Fruit fly (Drosophila melanogaster): ENCODE measurements around the gene CG6678.

DNA sequence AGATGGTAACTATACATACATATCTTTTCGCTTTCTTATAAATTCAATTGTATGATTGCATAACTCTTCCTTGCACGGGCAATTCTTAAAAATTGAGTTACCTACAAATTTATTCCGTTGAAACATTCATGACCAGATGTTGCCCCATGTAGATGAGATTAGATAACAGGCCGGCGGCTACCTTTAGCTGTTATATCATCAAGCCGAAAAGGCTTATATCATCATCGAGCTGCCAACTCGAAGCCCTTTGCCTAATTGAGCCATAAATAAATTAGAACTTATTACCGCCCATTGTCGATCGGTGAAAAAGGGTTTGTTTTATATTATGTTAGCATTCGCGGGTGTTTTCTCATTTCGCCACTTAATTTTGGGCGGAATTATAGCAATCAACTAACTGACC lies 46.4 kb upstream of the CG6678 start:
- TF ChIP-seq stc (GFP tag; IDR thresholded peaks at IDR 0.05) (no peak), Meics (GFP tag; optimal IDR thresholded peaks at IDR 0.05) (no peak), ewg (GFP tag; optimal IDR thresholded peaks at IDR 0.05) (no peak), NFAT (GFP tag; IDR thresholded peaks at IDR 0.05) (no peak), CG30020 (tag; optimal IDR thresholded peaks at IDR 0.05) (no peak), grn (GFP tag; optimal IDR thresholded peaks at IDR 0.05) (peak; percentile 83), wor (GFP tag; IDR thresholded peaks at IDR 0.05) (no peak), Gsc (GFP tag; IDR thresholded peaks at IDR 0.05) (no peak), emc (GFP tag; optimal IDR thresholded peaks at IDR 0.05) (no peak), Myb (GFP tag; optimal IDR thresholded peaks at IDR 0.05) (no peak), nmo (GFP tag; optimal IDR thresholded peaks at IDR 0.05) (no peak), eyg (GFP tag; optimal IDR thresholded peaks at IDR 0.05) (no peak), Nf-YB (GFP tag; optimal IDR thresholded peaks at IDR 0.05) (no peak)
